Fruit fly (Drosophila melanogaster): Measurements from ENCODE around the gene CG18599.
A peak's percentile ranks its signal among the peaks of the same experiment; 100 is the strongest.

The CG18599 gene

dm6 chr3R:18274328-18275098 is 6.9 kb downstream of the CG18599 start, which contains the start of the genes Vps39 and eIF1A (continued):
- TF ChIP-seq Sox100B (GFP tag; optimal IDR thresholded peaks at IDR 0.05) (no peak), Poxn (GFP tag; IDR thresholded peaks at IDR 0.05) (no peak), CG14710 (tag; optimal IDR thresholded peaks at IDR 0.05) (peak; percentile 67), CG31441 (GFP tag; IDR thresholded peaks at IDR 0.05) (0 out of 2 replicates have a peak, but pooled peaks have one; percentile 30), Aef1 (GFP tag; IDR thresholded peaks at IDR 0.05) (0 out of 3 replicates have a peak, but pooled peaks have one; percentile 21), Max (GFP tag; optimal IDR thresholded peaks at IDR 0.05) (peak; percentile 71), hth (optimal IDR thresholded peaks at IDR 0.05) (no peak), shn (GFP tag; optimal IDR thresholded peaks at IDR 0.05) (no peak), emc (GFP tag; optimal IDR thresholded peaks at IDR 0.05) (no peak), knrl (GFP tag; IDR thresholded peaks at IDR 0.05; ENCODE audit: partially characterized antibody) (peak; percentile 92), pzg (GFP tag; optimal IDR thresholded peaks at IDR 0.05) (peak; percentile 82), HmgZ (tag; optimal IDR thresholded peaks at IDR 0.05) (peak; percentile 59), CG13775 (GFP tag; optimal IDR thresholded peaks at IDR 0.05) (peak; percentile 17), Camta (GFP tag; optimal IDR thresholded peaks at IDR 0.05) (peak; percentile 31), chn (GFP tag; optimal IDR thresholded peaks at IDR 0.05) (peak; percentile 14), CG9727 (GFP tag; optimal IDR thresholded peaks at IDR 0.05) (peak; percentile 54), CG18476 (GFP tag; optimal IDR thresholded peaks at IDR 0.05) (peak; percentile 13), Hand (GFP tag; optimal IDR thresholded peaks at IDR 0.05) (peak; percentile 14), Myb (GFP tag; optimal IDR thresholded peaks at IDR 0.05) (peak; percentile 52), CG15696 (tag; optimal IDR thresholded peaks at IDR 0.05) (peak; percentile 41), amos (GFP tag; IDR thresholded peaks at IDR 0.05; ENCODE audit: partially characterized antibody) (peak; percentile 82), B-H2 (GFP tag; optimal IDR thresholded peaks at IDR 0.05) (peak; percentile 10), usp (GFP tag; optimal IDR thresholded peaks at IDR 0.05) (no peak), mam (GFP tag; optimal IDR thresholded peaks at IDR 0.05) (peak; percentile 47), CG10267 (tag; optimal IDR thresholded peaks at IDR 0.05) (peak; percentile 46), btn (GFP tag; optimal IDR thresholded peaks at IDR 0.05) (no peak), ab (GFP tag; optimal IDR thresholded peaks at IDR 0.05) (no peak), CG7372 (GFP tag; IDR thresholded peaks at IDR 0.05) (peak; percentile 53; the same call in 1 of the 2 replicates), Elba2 (GFP tag; optimal IDR thresholded peaks at IDR 0.05) (no peak), CG8359 (GFP tag; optimal IDR thresholded peaks at IDR 0.05; ENCODE audit: borderline replicate concordance) (no peak), CG11456 (GFP tag; IDR thresholded peaks at IDR 0.05) (peak; percentile 35; the same call in 1 of the 3 replicates), CG4282 (GFP tag; optimal IDR thresholded peaks at IDR 0.05) (no peak), Pdp1 (GFP tag; optimal IDR thresholded peaks at IDR 0.05) (peak in 1 of 2 experiments; percentile 38), pnt (GFP tag; optimal IDR thresholded peaks at IDR 0.05) (no peak), pho (GFP tag; optimal IDR thresholded peaks at IDR 0.05) (peak; percentile 64), CG2199 (GFP tag; IDR thresholded peaks at IDR 0.05) (no peak), CG12391 (tag; optimal IDR thresholded peaks at IDR 0.05) (peak; percentile 58), ind (GFP tag; optimal IDR thresholded peaks at IDR 0.05) (peak; percentile 29), Deaf1 (tag; optimal IDR thresholded peaks at IDR 0.05) (peak; percentile 1), wek (GFP tag; optimal IDR thresholded peaks at IDR 0.05) (peak; percentile 98), CG17359 (tag; optimal IDR thresholded peaks at IDR 0.05) (no peak), CG12071 (GFP tag; optimal IDR thresholded peaks at IDR 0.05) (no peak), lbe (GFP tag; optimal IDR thresholded peaks at IDR 0.05) (no peak), CG31365 (tag; optimal IDR thresholded peaks at IDR 0.05) (peak; percentile 16), CTCF (GFP tag; optimal IDR thresholded peaks at IDR 0.05) (no peak), HLH3B (GFP tag; IDR thresholded peaks at IDR 0.05) (no peak; the same call in 1 of the 2 replicates), CG1602 (GFP tag; optimal IDR thresholded peaks at IDR 0.05) (no peak), chm (GFP tag; IDR thresholded peaks at IDR 0.05) (no peak), pita (GFP tag; optimal IDR thresholded peaks at IDR 0.05) (no peak), Fer2 (tag; optimal IDR thresholded peaks at IDR 0.05) (no peak)

All from whole organism, embryonic.